Worm (Caenorhabditis elegans) whole organism, midembryonic: ENCODE data around the gene F07H5.13.

Source experiments
- T22C8.4 ChIP-seq: fragments of 200-800 bp; sonication (Bioruptor generic); IDR thresholded peaks from 2 replicates; pipeline ENCODE4 v1.3.6; 2022; ENCODE audit warnings: missing genetic modification characterization, missing compliant biosample characterization
- cog-1 ChIP-seq: sonication (generic microtip); optimal IDR thresholded peaks from 2 replicates; lab custom pipeline; 2016; ENCODE audit warnings: missing genetic modification characterization, missing compliant biosample characterization
- flt-1 ChIP-seq: fragments of 200-800 bp; sonication (Bioruptor generic); IDR thresholded peaks from 2 replicates; pipeline ENCODE4 v1.3.6; 2022; ENCODE audit warnings: missing genetic modification characterization, missing compliant biosample characterization
- klf-2 ChIP-seq: fragments of 200-800 bp; sonication (Bioruptor generic); conservative IDR thresholded peaks from 2 replicates; pipeline ENCODE4 v1.3.6; 2022; ENCODE audit warnings: missing genetic modification reagents, missing genetic modification characterization, missing compliant biosample characterization
- med-1 ChIP-seq: sonication (generic microtip); optimal IDR thresholded peaks from 2 replicates; lab custom pipeline; 2017; ENCODE audit warnings: missing genetic modification characterization, mild to moderate bottlenecking, missing compliant biosample characterization, antibody characterized with exemption, missing genetic modification reagents; ENCODE audit not compliant: insufficient read depth
- ref-1 ChIP-seq: fragments of 200-800 bp; sonication (Bioruptor generic); conservative IDR thresholded peaks from 2 replicates; pipeline ENCODE4 v1.3.6; 2022; ENCODE audit warnings: missing genetic modification reagents, missing genetic modification characterization, missing compliant biosample characterization
- tab-1 ChIP-seq: fragments of 200-800 bp; sonication (Bioruptor generic); IDR thresholded peaks from 2 replicates; pipeline ENCODE4 v1.3.6; 2022; ENCODE audit warnings: missing genetic modification characterization, missing compliant biosample characterization

DNA sequence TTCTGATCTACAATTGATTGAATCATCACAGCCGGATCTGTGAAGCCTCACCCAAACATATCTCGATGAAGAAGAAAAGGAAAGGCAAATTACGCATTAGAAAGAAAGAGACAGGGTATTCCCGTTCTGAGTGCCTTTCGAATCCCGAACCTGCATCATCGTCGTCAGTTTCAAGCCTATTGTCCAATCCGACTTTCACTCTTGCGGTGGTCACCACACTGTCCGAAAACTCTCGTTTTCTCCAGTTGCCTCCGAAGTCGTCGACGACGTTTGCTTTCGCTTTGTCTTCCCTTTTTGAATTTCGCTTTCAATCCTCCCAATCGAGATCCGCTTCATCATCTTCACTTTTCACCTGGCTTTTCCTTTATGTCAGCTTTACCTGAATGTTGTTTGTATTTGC is 41.3 kb upstream of the F07H5.13 start:
- no peak for TF ChIP-seq cog-1 (tag; lab: Kevin White, UChicago)
- no peak for TF ChIP-seq T22C8.4 (GFP tag; lab: Robert Waterston, UW)
- no peak for TF ChIP-seq tab-1 (GFP tag; lab: Robert Waterston, UW)
- TF ChIP-seq klf-2 (GFP tag; lab: Robert Waterston, UW), result no peak
- TF ChIP-seq med-1 (GFP tag; lab: Kevin White, UChicago), result no peak
- no peak for TF ChIP-seq flt-1 (GFP tag; lab: Robert Waterston, UW)
- TF ChIP-seq ref-1 (GFP tag; lab: Robert Waterston, UW), result no peak
